Worm (Caenorhabditis elegans) whole organism, L1 larva: ENCODE data around the gene eak-3.

Experiments used
- nhr-11 ChIP-seq: fragments of 150-350 bp; optimal IDR thresholded peaks from 2 replicates; lab custom pipeline; 2014; ENCODE audit warnings: missing biosample characterization, missing genetic modification characterization
- ztf-11 ChIP-seq, 2 experiments: sonication (generic microtip); optimal IDR thresholded peaks; 2 replicates each; lab custom pipeline; 2016 to 2017; ENCODE audit warnings: missing genetic modification characterization in 2 of 2, missing biosample characterization in 1 of 2, missing compliant biosample characterization in 1 of 2

DNA sequence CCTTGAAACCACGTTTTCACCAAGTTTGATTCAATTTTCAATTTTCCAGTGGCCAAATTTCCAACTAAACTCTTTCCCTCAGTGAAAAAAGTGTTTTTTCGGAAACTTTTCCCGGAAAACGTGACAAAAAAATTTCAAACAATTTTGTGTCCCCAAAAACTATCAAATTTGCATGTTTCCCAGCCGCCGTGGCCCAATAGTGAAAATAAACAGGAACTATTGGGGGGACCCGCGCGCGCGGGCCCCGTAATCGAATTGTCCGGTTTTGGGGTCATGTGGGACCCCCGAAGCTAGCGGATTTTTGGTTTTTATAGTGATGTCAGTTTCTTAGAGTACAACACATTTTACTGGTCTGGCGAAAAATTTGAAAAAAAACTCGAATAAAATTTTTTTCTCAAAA is 44.8 kb downstream of the eak-3 start:
- TF ChIP-seq ztf-11 (tag; optimal IDR thresholded peaks at IDR 0.05; lab: Kevin White, UChicago): no peak
- no peak for TF ChIP-seq nhr-11 (tag; lab: Kevin White, UChicago)
